Fruit fly (Drosophila melanogaster) whole organism, pupa: ENCODE results near the gene Cht5.

ENCODE experiments used
- CG34367 ChIP-seq: fragments of 200-800 bp; sonication (Bioruptor generic); optimal IDR thresholded peaks from 2 replicates; lab custom pipeline; 2018; ENCODE audit warnings: missing biosample characterization, mild to moderate bottlenecking, missing genetic modification characterization
- D1 ChIP-seq: fragments of 200-800 bp; sonication (Bioruptor generic); optimal IDR thresholded peaks from 2 replicates; lab custom pipeline; 2018; ENCODE audit warnings: missing biosample characterization, mild to moderate bottlenecking, missing genetic modification characterization, moderate library complexity

DNA sequence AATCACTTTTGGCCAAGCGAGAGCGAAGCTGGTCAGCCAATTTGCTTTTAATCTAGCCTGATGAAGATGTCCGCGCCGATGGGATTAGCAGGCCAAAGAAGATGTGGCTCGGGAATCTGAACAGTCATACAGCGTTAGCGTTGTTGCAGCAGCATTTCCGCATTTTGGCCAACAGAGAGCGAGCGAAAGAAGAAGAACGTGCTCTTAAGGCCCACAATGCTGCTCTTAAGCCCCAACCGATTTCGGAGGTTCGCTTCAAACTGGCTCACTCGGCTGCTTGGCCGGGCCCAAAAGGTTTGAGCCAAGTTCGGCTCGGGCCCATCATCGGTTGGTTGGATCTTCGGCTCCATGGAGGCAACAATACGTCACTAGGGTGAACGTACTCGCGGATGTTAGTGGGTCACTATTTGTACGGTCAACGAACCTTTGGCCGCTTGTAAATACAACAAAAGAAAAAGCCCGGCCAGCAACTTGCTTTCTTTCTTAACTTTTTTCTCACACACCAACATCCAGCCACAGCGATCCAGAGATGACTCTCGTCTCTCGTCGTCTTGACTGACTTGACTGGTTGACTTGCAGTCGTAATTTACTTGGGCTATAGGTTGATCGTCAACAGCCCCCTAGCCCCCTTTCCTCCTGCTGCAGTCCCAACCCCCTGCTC lies 22.4 kb downstream of the Cht5 start:
- TF ChIP-seq CG34367 (no peak), D1 (tag; lab: Kevin White, UChicago) (no peak)
